Fruit fly (Drosophila melanogaster) whole organism, embryonic: ENCODE results near the gene Zif.

Experiments used
- Adf1 ChIP-seq: fragments of 200-800 bp; sonication (Bioruptor generic); IDR thresholded peaks from 2 replicates; pipeline ENCODE4 v1.3.6; 2022; ENCODE audit warnings: missing biosample characterization, missing genetic modification characterization
- C15 ChIP-seq: fragments of 200-800 bp; sonication (Bioruptor generic); IDR thresholded peaks from 3 replicates; pipeline ENCODE4 v1.3.6; 2022; ENCODE audit warnings: missing biosample characterization, missing genetic modification characterization
- CG10462 ChIP-seq: fragments of 200-800 bp; sonication (Bioruptor generic); optimal IDR thresholded peaks from 2 replicates; lab custom pipeline; 2016; ENCODE audit warnings: missing biosample characterization, missing genetic modification characterization
- CG11247 ChIP-seq: fragments of 200-800 bp; sonication (Bioruptor generic); IDR thresholded peaks from 2 replicates; pipeline ENCODE4 v1.3.6; 2022; ENCODE audit warnings: missing biosample characterization, missing genetic modification characterization
- CG11695 ChIP-seq: fragments of 200-800 bp; sonication (Bioruptor generic); IDR thresholded peaks from 3 replicates; pipeline ENCODE4 v1.3.6; 2022; ENCODE audit warnings: missing biosample characterization, missing genetic modification characterization
- CG13296 ChIP-seq: fragments of 200-800 bp; sonication (Bioruptor generic); optimal IDR thresholded peaks from 3 replicates; lab custom pipeline; 2018; ENCODE audit warnings: missing biosample characterization, mild to moderate bottlenecking, missing genetic modification characterization
- CG14710 ChIP-seq: fragments of 200-800 bp; sonication (Bioruptor generic); optimal IDR thresholded peaks from 3 replicates; lab custom pipeline; 2019; ENCODE audit warnings: missing biosample characterization, mild to moderate bottlenecking, missing genetic modification characterization, moderate library complexity
- CG14965 ChIP-seq: fragments of 200-800 bp; sonication (Bioruptor generic); optimal IDR thresholded peaks from 2 replicates; lab custom pipeline; 2016; ENCODE audit warnings: missing biosample characterization, missing genetic modification characterization, borderline replicate concordance
- CG1647 ChIP-seq: fragments of 200-800 bp; sonication (Bioruptor generic); optimal IDR thresholded peaks from 3 replicates; lab custom pipeline; 2016; ENCODE audit warnings: missing biosample characterization, missing genetic modification characterization
- CG17186 ChIP-seq: fragments of 200-800 bp; sonication (Bioruptor generic); optimal IDR thresholded peaks from 3 replicates; lab custom pipeline; 2017; ENCODE audit warnings: missing biosample characterization, missing genetic modification reagents, missing genetic modification characterization
- CG2712 ChIP-seq: fragments of 200-800 bp; optimal IDR thresholded peaks from 3 replicates; lab custom pipeline; 2019; ENCODE audit warnings: missing biosample characterization, mild to moderate bottlenecking, missing genetic modification characterization, moderate library complexity
- CG30403 ChIP-seq: fragments of 200-800 bp; sonication (Bioruptor generic); optimal IDR thresholded peaks from 3 replicates; lab custom pipeline; 2016; ENCODE audit warnings: missing biosample characterization, missing genetic modification characterization
- CG34224 ChIP-seq: fragments of 200-800 bp; sonication (Bioruptor generic); IDR thresholded peaks from 3 replicates; pipeline ENCODE4 v1.3.6; 2022; ENCODE audit warnings: missing biosample characterization, missing genetic modification characterization; ENCODE audit not compliant: partially characterized antibody
- CG6683 ChIP-seq: fragments of 200-800 bp; sonication (Bioruptor generic); optimal IDR thresholded peaks from 2 replicates; lab custom pipeline; 2017; ENCODE audit warnings: missing biosample characterization, mild to moderate bottlenecking, missing genetic modification characterization, missing genetic modification reagents
- CG7745 ChIP-seq: fragments of 200-800 bp; sonication (Bioruptor generic); optimal IDR thresholded peaks from 2 replicates; lab custom pipeline; 2018; ENCODE audit warnings: missing biosample characterization, mild to moderate bottlenecking, missing genetic modification characterization, moderate library complexity
- CG8359 ChIP-seq: fragments of 200-800 bp; sonication (Bioruptor generic); optimal IDR thresholded peaks from 2 replicates; lab custom pipeline; 2017; ENCODE audit warnings: missing biosample characterization, mild to moderate bottlenecking, missing genetic modification characterization, borderline replicate concordance
- CG8765 ChIP-seq: fragments of 200-800 bp; sonication (Bioruptor generic); IDR thresholded peaks from 2 replicates; pipeline ENCODE4 v1.3.6; 2022; ENCODE audit warnings: missing biosample characterization, missing genetic modification characterization
- CG8944 ChIP-seq: fragments of 200-800 bp; sonication (Bioruptor generic); optimal IDR thresholded peaks from 3 replicates; lab custom pipeline; 2016; ENCODE audit warnings: missing biosample characterization, missing genetic modification characterization
- D ChIP-seq, 2 experiments: fragments of 200-800 bp in 1 of 2; fragments of >200 bp in 1 of 2; sonication (Bioruptor generic) in 1 of 2; optimal IDR thresholded peaks; 2 replicates in 1 of 2; 3 replicates in 1 of 2; lab custom pipeline; 2017; ENCODE audit warnings: mild to moderate bottlenecking in 1 of 2, missing biosample characterization in 1 of 2, missing genetic modification characterization in 1 of 2, missing genetic modification reagents in 1 of 2
- H2.0 ChIP-seq: fragments of 200-800 bp; sonication (Bioruptor generic); IDR thresholded peaks from 2 replicates; pipeline ENCODE4 v1.3.6; 2022; ENCODE audit warnings: missing biosample characterization, missing genetic modification characterization
- Hmr ChIP-seq: fragments of 200-800 bp; sonication (Bioruptor generic); optimal IDR thresholded peaks from 3 replicates; lab custom pipeline; 2017; ENCODE audit warnings: mild to moderate bottlenecking, missing biosample characterization, missing genetic modification reagents, missing genetic modification characterization
- Hmx ChIP-seq: fragments of 200-800 bp; sonication (Bioruptor generic); optimal IDR thresholded peaks from 2 replicates; lab custom pipeline; 2016; ENCODE audit warnings: missing biosample characterization, missing genetic modification characterization
- Hr51 ChIP-seq, 2 experiments: fragments of 200-800 bp; sonication (Bioruptor generic); optimal IDR thresholded peaks; 2 replicates in 1 of 2; 3 replicates in 1 of 2; lab custom pipeline; 2016 to 2018; ENCODE audit warnings: missing biosample characterization in 2 of 2, missing genetic modification characterization in 2 of 2, mild to moderate bottlenecking in 1 of 2, moderate library complexity in 1 of 2
- Hr78 ChIP-seq, 2 experiments: fragments of 200-800 bp in 1 of 2; fragments of >200 bp in 1 of 2; sonication (Bioruptor generic) in 1 of 2; optimal IDR thresholded peaks; 2 replicates each; lab custom pipeline; 2017 to 2019; ENCODE audit warnings: missing biosample characterization in 2 of 2, missing genetic modification characterization in 2 of 2, mild to moderate bottlenecking in 1 of 2, moderate library complexity in 1 of 2
- Lpt ChIP-seq: fragments of >200 bp; optimal IDR thresholded peaks from 2 replicates; lab custom pipeline; 2018; ENCODE audit warnings: missing biosample characterization, missing genetic modification characterization
- MESR4 ChIP-seq: fragments of 200-800 bp; sonication (Bioruptor generic); optimal IDR thresholded peaks from 2 replicates; lab custom pipeline; 2018; ENCODE audit warnings: missing biosample characterization, mild to moderate bottlenecking, missing genetic modification characterization, moderate library complexity
- Max ChIP-seq: fragments of 200-800 bp; sonication (Bioruptor generic); optimal IDR thresholded peaks from 2 replicates; lab custom pipeline; 2016; ENCODE audit warnings: missing biosample characterization, mild to moderate bottlenecking, missing genetic modification characterization
- Meics ChIP-seq: fragments of 200-800 bp; sonication (Bioruptor generic); optimal IDR thresholded peaks from 2 replicates; lab custom pipeline; 2017; ENCODE audit warnings: missing biosample characterization, mild to moderate bottlenecking, missing genetic modification characterization
- Poxn ChIP-seq: fragments of 200-800 bp; sonication (Bioruptor generic); IDR thresholded peaks from 2 replicates; pipeline ENCODE4 v1.3.6; 2022; ENCODE audit warnings: missing biosample characterization, missing genetic modification characterization
- Sox102F ChIP-seq: fragments of 200-800 bp; sonication (Bioruptor generic); optimal IDR thresholded peaks from 2 replicates; lab custom pipeline; 2018; ENCODE audit warnings: missing biosample characterization, mild to moderate bottlenecking, missing genetic modification characterization, moderate library complexity
- Ssrp ChIP-seq: fragments of 200-800 bp; sonication (Bioruptor generic); optimal IDR thresholded peaks from 2 replicates; lab custom pipeline; 2018; ENCODE audit warnings: missing biosample characterization, mild to moderate bottlenecking, missing genetic modification characterization, moderate library complexity
- al ChIP-seq: fragments of 200-800 bp; sonication (Bioruptor generic); IDR thresholded peaks from 2 replicates; pipeline ENCODE4 v1.3.6; 2022; ENCODE audit warnings: missing biosample characterization, missing genetic modification characterization
- ato ChIP-seq: fragments of 200-800 bp; sonication (Bioruptor generic); IDR thresholded peaks from 2 replicates; pipeline ENCODE4 v1.3.6; 2022; ENCODE audit warnings: missing biosample characterization, missing genetic modification characterization; ENCODE audit not compliant: partially characterized antibody
- chn ChIP-seq: fragments of 200-800 bp; sonication (Bioruptor generic); optimal IDR thresholded peaks from 2 replicates; lab custom pipeline; 2016; ENCODE audit warnings: missing biosample characterization, missing genetic modification characterization
- da ChIP-seq: fragments of 200-800 bp; sonication (Bioruptor generic); optimal IDR thresholded peaks from 2 replicates; lab custom pipeline; 2016; ENCODE audit warnings: missing biosample characterization, missing genetic modification characterization
- danr ChIP-seq: fragments of 200-800 bp; sonication (Bioruptor generic); IDR thresholded peaks from 2 replicates; pipeline ENCODE4 v1.3.6; 2022; ENCODE audit warnings: missing biosample characterization, missing genetic modification characterization
- gcm ChIP-seq: fragments of 200-800 bp; sonication (Bioruptor generic); optimal IDR thresholded peaks from 2 replicates; lab custom pipeline; 2019; ENCODE audit warnings: missing biosample characterization, mild to moderate bottlenecking, missing genetic modification characterization, moderate library complexity
- ind ChIP-seq: fragments of 200-800 bp; sonication (Bioruptor generic); optimal IDR thresholded peaks from 3 replicates; lab custom pipeline; 2016; ENCODE audit warnings: missing biosample characterization, missing genetic modification characterization
- inv ChIP-seq: fragments of 200-800 bp; sonication (Bioruptor generic); IDR thresholded peaks from 2 replicates; pipeline ENCODE4 v1.3.6; 2022; ENCODE audit warnings: missing biosample characterization, missing genetic modification characterization; ENCODE audit not compliant: partially characterized antibody
- klu ChIP-seq: fragments of 200-800 bp; sonication (Bioruptor generic); IDR thresholded peaks from 2 replicates; pipeline ENCODE4 v1.3.6; 2022; ENCODE audit warnings: missing biosample characterization, missing genetic modification characterization
- luna ChIP-seq: fragments of 200-800 bp; sonication (Bioruptor generic); optimal IDR thresholded peaks from 2 replicates; lab custom pipeline; 2016; ENCODE audit warnings: missing biosample characterization, missing genetic modification characterization
- mam ChIP-seq: fragments of 200-800 bp; sonication (Bioruptor generic); optimal IDR thresholded peaks from 3 replicates; lab custom pipeline; 2016; ENCODE audit warnings: missing biosample characterization, missing genetic modification characterization
- nerfin-1 ChIP-seq: fragments of 200-800 bp; sonication (Bioruptor generic); optimal IDR thresholded peaks from 3 replicates; lab custom pipeline; 2019; ENCODE audit warnings: missing biosample characterization, mild to moderate bottlenecking, missing genetic modification characterization, moderate library complexity
- pan ChIP-seq, 4 experiments: fragments of >200 bp in 3 of 4; fragments of 200-800 bp in 1 of 4; sonication (Bioruptor generic) in 1 of 4; optimal IDR thresholded peaks in 3 of 4; IDR thresholded peaks in 1 of 4; 2 replicates each; pipeline versions ENCODE4 v1.3.6 to Lab custom; 2017 to 2022; ENCODE audit warnings: missing biosample characterization in 2 of 4, missing genetic modification characterization in 2 of 4, mixed read lengths in 1 of 4
- salm ChIP-seq: fragments of 200-800 bp; sonication (Bioruptor generic); optimal IDR thresholded peaks from 2 replicates; lab custom pipeline; 2018; ENCODE audit warnings: missing biosample characterization, mild to moderate bottlenecking, missing genetic modification characterization
- shn ChIP-seq: fragments of 200-800 bp; sonication (Bioruptor generic); optimal IDR thresholded peaks from 3 replicates; lab custom pipeline; 2016; ENCODE audit warnings: missing biosample characterization, missing genetic modification characterization
- zen2 ChIP-seq: fragments of 200-800 bp; sonication (Bioruptor generic); IDR thresholded peaks from 3 replicates; pipeline ENCODE4 v1.3.6; 2022; ENCODE audit warnings: missing biosample characterization, missing genetic modification characterization; ENCODE audit not compliant: partially characterized antibody

Gene Zif

dm6 chr3R:6423984-6424602 is 32.8 kb upstream of the Zif start (continued):
- no peak for TF ChIP-seq pan (optimal IDR thresholded peaks at IDR 0.05; lab: Kevin White, UChicago)
- TF ChIP-seq pan (GFP tag; optimal IDR thresholded peaks at IDR 0.05 in 1 of 2, IDR thresholded peaks at IDR 0.05 in 1 of 2), result peak in 1 of 2 experiments; percentile 95
- TF ChIP-seq chn (GFP tag; lab: Kevin White, UChicago), result peak; percentile 94
- TF ChIP-seq Hmx, result no peak
- TF ChIP-seq Lpt, result no peak
- TF ChIP-seq Hmr (GFP tag; lab: Kevin White, UChicago), result peak; percentile 93
- peak; percentile 77 for TF ChIP-seq klu (GFP tag; lab: Robert Waterston, UW)
- TF ChIP-seq CG14965 (GFP tag; lab: Kevin White, UChicago), result peak; percentile 66
- peak; percentile 84 for TF ChIP-seq CG1647 (GFP tag; lab: Kevin White, UChicago)
- TF ChIP-seq ind, result peak; percentile 94
- TF ChIP-seq shn (GFP tag; lab: Kevin White, UChicago), result peak; percentile 85
- no peak for TF ChIP-seq D (optimal IDR thresholded peaks at IDR 0.05; lab: Kevin White, UChicago)
- peak; percentile 79 for TF ChIP-seq D (GFP tag; optimal IDR thresholded peaks at IDR 0.05; lab: Kevin White, UChicago)
- peak; percentile 40 for TF ChIP-seq MESR4 (GFP tag; lab: Kevin White, UChicago)
- peak; percentile 93 for TF ChIP-seq Sox102F (GFP tag; lab: Kevin White, UChicago)
- peak; percentile 91 for TF ChIP-seq CG11695
- peak; percentile 71 for TF ChIP-seq Poxn (GFP tag; lab: Robert Waterston, UW)
- TF ChIP-seq CG17186 (GFP tag; lab: Kevin White, UChicago), result peak; percentile 44
- TF ChIP-seq CG8944, result peak; percentile 90
- peak; percentile 84 for TF ChIP-seq CG8765 (GFP tag; lab: Robert Waterston, UW)
- peak; percentile 92 for TF ChIP-seq H2.0 (GFP tag; lab: Robert Waterston, UW)
- peak; percentile 75; the same call in 2 of the 3 replicates for TF ChIP-seq C15
- TF ChIP-seq Meics (GFP tag; lab: Kevin White, UChicago), result peak; percentile 93
- TF ChIP-seq zen2 (GFP tag; lab: Robert Waterston, UW), result no peak
- peak; percentile 87 for TF ChIP-seq Ssrp (tag; lab: Kevin White, UChicago)
- no peak for TF ChIP-seq inv
- TF ChIP-seq CG6683 (GFP tag; lab: Kevin White, UChicago), result peak; percentile 77
- peak; percentile 83 for TF ChIP-seq al (GFP tag; lab: Robert Waterston, UW)
- peak; percentile 95 for TF ChIP-seq mam (GFP tag; lab: Kevin White, UChicago)
- peak; percentile 65 for TF ChIP-seq Adf1
- TF ChIP-seq CG34224 (GFP tag; lab: Robert Waterston, UW), result no peak
- peak; percentile 80 for TF ChIP-seq nerfin-1 (tag; lab: Kevin White, UChicago)
- TF ChIP-seq Hr51 (GFP tag; optimal IDR thresholded peaks at IDR 0.05; lab: Kevin White, UChicago), result peak; percentile 89 to 91
- TF ChIP-seq CG30403, result peak; percentile 94
- TF ChIP-seq gcm (GFP tag; lab: Kevin White, UChicago), result peak; percentile 90
- peak; percentile 83 for TF ChIP-seq luna (GFP tag; lab: Kevin White, UChicago)
- TF ChIP-seq salm (tag; lab: Kevin White, UChicago), result peak; percentile 79
- TF ChIP-seq da (GFP tag; lab: Kevin White, UChicago), result peak; percentile 78
- peak; percentile 89 for TF ChIP-seq CG13296
- TF ChIP-seq CG10462, result peak; percentile 90
- peak; percentile 80 for TF ChIP-seq danr (GFP tag; lab: Robert Waterston, UW)
- TF ChIP-seq CG14710 (tag; lab: Kevin White, UChicago), result peak; percentile 85
- peak; percentile 93 for TF ChIP-seq CG2712
- TF ChIP-seq ato, result no peak
- TF ChIP-seq CG7745 (tag; lab: Kevin White, UChicago), result peak; percentile 69
- TF ChIP-seq Max (GFP tag; lab: Kevin White, UChicago), result peak; percentile 85
- peak; percentile 76 for TF ChIP-seq CG8359 (GFP tag; lab: Kevin White, UChicago)
- peak in 1 of 2 experiments; percentile 60 for TF ChIP-seq Hr78 (GFP tag; optimal IDR thresholded peaks at IDR 0.05; lab: Kevin White, UChicago)
- TF ChIP-seq CG11247 (GFP tag; lab: Robert Waterston, UW), result peak; percentile 86
